Fruit fly (Drosophila melanogaster) whole organism, embryonic: ENCODE results near the gene Rtnl1.

Experiments
- Atf3 ChIP-seq: fragments of 200-800 bp; sonication (Bioruptor generic); optimal IDR thresholded peaks from 3 replicates; lab custom pipeline; 2016; ENCODE audit warnings: missing biosample characterization, missing genetic modification characterization
- CG12391 ChIP-seq: fragments of 200-800 bp; sonication (Bioruptor generic); optimal IDR thresholded peaks from 3 replicates; lab custom pipeline; 2018; ENCODE audit warnings: missing biosample characterization, mild to moderate bottlenecking, missing genetic modification characterization, moderate library complexity
- CG12769 ChIP-seq: fragments of 200-800 bp; sonication (Bioruptor generic); optimal IDR thresholded peaks from 2 replicates; lab custom pipeline; 2019; ENCODE audit warnings: missing biosample characterization, mild to moderate bottlenecking, missing genetic modification characterization, moderate library complexity
- CG14667 ChIP-seq: fragments of 200-800 bp; sonication (Bioruptor generic); IDR thresholded peaks from 2 replicates; pipeline ENCODE4 v1.3.6; 2022; ENCODE audit warnings: missing biosample characterization, missing genetic modification characterization
- CG15073 ChIP-seq: fragments of 200-800 bp; sonication (Bioruptor generic); optimal IDR thresholded peaks from 2 replicates; lab custom pipeline; 2016; ENCODE audit warnings: missing biosample characterization, missing genetic modification characterization
- CG15479 ChIP-seq: fragments of 200-800 bp; sonication (Bioruptor generic); optimal IDR thresholded peaks from 3 replicates; lab custom pipeline; 2019; ENCODE audit warnings: missing biosample characterization, mild to moderate bottlenecking, missing genetic modification characterization, moderate library complexity
- CG15514 ChIP-seq: fragments of 200-800 bp; sonication (Bioruptor generic); optimal IDR thresholded peaks from 3 replicates; lab custom pipeline; 2017; ENCODE audit warnings: missing biosample characterization, missing genetic modification characterization, mild to moderate bottlenecking, moderate library complexity, missing genetic modification reagents
- CG1602 ChIP-seq: fragments of 200-800 bp; sonication (Bioruptor generic); optimal IDR thresholded peaks from 3 replicates; lab custom pipeline; 2016; ENCODE audit warnings: missing biosample characterization, missing genetic modification characterization
- CG16863 ChIP-seq: fragments of 200-800 bp; sonication (Bioruptor generic); optimal IDR thresholded peaks from 3 replicates; lab custom pipeline; 2016; ENCODE audit warnings: missing biosample characterization, missing genetic modification characterization
- CG18619 ChIP-seq: fragments of 200-800 bp; sonication (Bioruptor generic); optimal IDR thresholded peaks from 3 replicates; lab custom pipeline; 2017; ENCODE audit warnings: missing biosample characterization, mild to moderate bottlenecking, missing genetic modification characterization
- CG2116 ChIP-seq: fragments of 200-800 bp; sonication (Bioruptor generic); optimal IDR thresholded peaks from 3 replicates; lab custom pipeline; 2018; ENCODE audit warnings: missing biosample characterization, mild to moderate bottlenecking, missing genetic modification characterization
- CG30403 ChIP-seq: fragments of 200-800 bp; sonication (Bioruptor generic); optimal IDR thresholded peaks from 3 replicates; lab custom pipeline; 2016; ENCODE audit warnings: missing biosample characterization, missing genetic modification characterization
- CG31365 ChIP-seq: fragments of 200-800 bp; sonication (Bioruptor generic); optimal IDR thresholded peaks from 2 replicates; lab custom pipeline; 2018; ENCODE audit warnings: missing biosample characterization, mild to moderate bottlenecking, missing genetic modification characterization
- CG32532 ChIP-seq: fragments of 200-800 bp; sonication (Bioruptor generic); IDR thresholded peaks from 2 replicates; pipeline ENCODE4 v1.3.6; 2022; ENCODE audit warnings: missing biosample characterization, missing genetic modification characterization
- CG6175 ChIP-seq: fragments of 200-800 bp; sonication (Bioruptor generic); IDR thresholded peaks from 3 replicates; pipeline ENCODE4 v1.3.6; 2022; ENCODE audit warnings: missing biosample characterization, missing genetic modification characterization
- CG6854 ChIP-seq: fragments of 200-800 bp; sonication (Bioruptor generic); optimal IDR thresholded peaks from 3 replicates; lab custom pipeline; 2017; ENCODE audit warnings: missing biosample characterization, mild to moderate bottlenecking, missing genetic modification characterization
- CG8089 ChIP-seq: fragments of 200-800 bp; sonication (Bioruptor generic); optimal IDR thresholded peaks from 3 replicates; lab custom pipeline; 2016; ENCODE audit warnings: missing biosample characterization, missing genetic modification characterization
- CG8290 ChIP-seq, 3 experiments: fragments of 200-800 bp; sonication (Bioruptor generic); optimal IDR thresholded peaks; 2 replicates each; lab custom pipeline; 2016 to 2019; ENCODE audit warnings: missing biosample characterization in 3 of 3, missing genetic modification characterization in 3 of 3, mild to moderate bottlenecking in 2 of 3, moderate library complexity in 1 of 3
- CG9797 ChIP-seq: fragments of 200-800 bp; sonication (Bioruptor generic); optimal IDR thresholded peaks from 3 replicates; lab custom pipeline; 2018; ENCODE audit warnings: missing biosample characterization, mild to moderate bottlenecking, missing genetic modification characterization
- CG9876 ChIP-seq: fragments of 200-800 bp; sonication (Bioruptor generic); optimal IDR thresholded peaks from 2 replicates; lab custom pipeline; 2016; ENCODE audit warnings: missing biosample characterization, missing genetic modification characterization
- CTCF ChIP-seq: fragments of 200-800 bp; sonication (Bioruptor generic); optimal IDR thresholded peaks from 2 replicates; lab custom pipeline; 2017; ENCODE audit warnings: missing biosample characterization, mild to moderate bottlenecking, missing genetic modification characterization, moderate library complexity
- Fer2 ChIP-seq: fragments of 200-800 bp; sonication (Bioruptor generic); optimal IDR thresholded peaks from 2 replicates; lab custom pipeline; 2018; ENCODE audit warnings: missing biosample characterization, mild to moderate bottlenecking, missing genetic modification characterization, moderate library complexity
- Hand ChIP-seq: fragments of 200-800 bp; sonication (Bioruptor generic); optimal IDR thresholded peaks from 2 replicates; lab custom pipeline; 2017; ENCODE audit warnings: mild to moderate bottlenecking, missing biosample characterization, missing genetic modification reagents, missing genetic modification characterization
- HmgD ChIP-seq: fragments of 200-800 bp; sonication (Bioruptor generic); optimal IDR thresholded peaks from 3 replicates; lab custom pipeline; 2016; ENCODE audit warnings: missing biosample characterization, missing genetic modification characterization
- Hr39 ChIP-seq: fragments of >200 bp; optimal IDR thresholded peaks from 2 replicates; lab custom pipeline; 2017
- Hr78 ChIP-seq, 2 experiments: fragments of 200-800 bp in 1 of 2; fragments of >200 bp in 1 of 2; sonication (Bioruptor generic) in 1 of 2; optimal IDR thresholded peaks; 2 replicates each; lab custom pipeline; 2017 to 2019; ENCODE audit warnings: missing biosample characterization in 2 of 2, missing genetic modification characterization in 2 of 2, mild to moderate bottlenecking in 1 of 2, moderate library complexity in 1 of 2
- Lim3 ChIP-seq: fragments of 200-800 bp; sonication (Bioruptor generic); IDR thresholded peaks from 2 replicates; pipeline ENCODE4 v1.3.6; 2022; ENCODE audit warnings: missing biosample characterization, missing genetic modification characterization
- Med ChIP-seq: fragments of 200-800 bp; sonication (Bioruptor generic); peaks from one replicate; lab custom pipeline; 2016; ENCODE audit warnings: missing biosample characterization, missing genetic modification characterization, mild to moderate bottlenecking, inconsistent platforms, moderate library complexity
- Mes4 ChIP-seq: fragments of 200-800 bp; sonication (Bioruptor generic); optimal IDR thresholded peaks from 2 replicates; lab custom pipeline; 2016; ENCODE audit warnings: missing biosample characterization, missing genetic modification characterization
- Oaz ChIP-seq: fragments of 200-800 bp; sonication (Bioruptor generic); IDR thresholded peaks from 2 replicates; pipeline ENCODE4 v1.3.6; 2022; ENCODE audit warnings: missing biosample characterization, missing genetic modification characterization
- Sin3A ChIP-seq: fragments of >200 bp; optimal IDR thresholded peaks from 2 replicates; lab custom pipeline; 2018
- Sry-δ ChIP-seq: fragments of 200-800 bp; sonication (Bioruptor generic); optimal IDR thresholded peaks from 2 replicates; lab custom pipeline; 2016; ENCODE audit warnings: missing biosample characterization, missing genetic modification characterization
- YL-1 ChIP-seq: fragments of 200-800 bp; sonication (Bioruptor generic); optimal IDR thresholded peaks from 3 replicates; lab custom pipeline; 2017; ENCODE audit warnings: missing biosample characterization, mild to moderate bottlenecking, missing genetic modification characterization
- ac ChIP-seq: fragments of 200-800 bp; sonication (Bioruptor generic); optimal IDR thresholded peaks from 3 replicates; lab custom pipeline; 2017; ENCODE audit warnings: missing biosample characterization, mild to moderate bottlenecking, missing genetic modification characterization
- ato ChIP-seq: fragments of 200-800 bp; sonication (Bioruptor generic); IDR thresholded peaks from 2 replicates; pipeline ENCODE4 v1.3.6; 2022; ENCODE audit warnings: missing biosample characterization, missing genetic modification characterization; ENCODE audit not compliant: partially characterized antibody
- az2 ChIP-seq: fragments of 200-800 bp; sonication (Bioruptor generic); optimal IDR thresholded peaks from 3 replicates; lab custom pipeline; 2016; ENCODE audit warnings: missing biosample characterization, missing genetic modification characterization
- crp ChIP-seq, 2 experiments: fragments of 200-800 bp; sonication (Bioruptor generic); optimal IDR thresholded peaks; 2 replicates in 1 of 2; 3 replicates in 1 of 2; lab custom pipeline; 2017; ENCODE audit warnings: missing biosample characterization in 2 of 2, missing genetic modification characterization in 2 of 2, mild to moderate bottlenecking in 1 of 2, moderate library complexity in 1 of 2
- cwo ChIP-seq: fragments of 200-800 bp; sonication (Bioruptor generic); optimal IDR thresholded peaks from 3 replicates; lab custom pipeline; 2017; ENCODE audit warnings: missing biosample characterization, missing genetic modification characterization, mild to moderate bottlenecking, moderate library complexity, missing genetic modification reagents
- en ChIP-seq: fragments of 200-800 bp; sonication (Bioruptor generic); optimal IDR thresholded peaks from 2 replicates; lab custom pipeline; 2016; ENCODE audit warnings: missing biosample characterization, missing genetic modification characterization
- fd102C ChIP-seq: fragments of 200-800 bp; sonication (Bioruptor generic); optimal IDR thresholded peaks from 2 replicates; lab custom pipeline; 2018; ENCODE audit warnings: missing biosample characterization, mild to moderate bottlenecking, missing genetic modification characterization, moderate library complexity
- fd3F ChIP-seq: fragments of 200-800 bp; sonication (Bioruptor generic); optimal IDR thresholded peaks from 2 replicates; lab custom pipeline; 2018; ENCODE audit warnings: missing biosample characterization, mild to moderate bottlenecking, missing genetic modification characterization, moderate library complexity
- kah ChIP-seq: fragments of 200-800 bp; sonication (Bioruptor generic); optimal IDR thresholded peaks from 2 replicates; lab custom pipeline; 2018; ENCODE audit warnings: missing biosample characterization, mild to moderate bottlenecking, missing genetic modification characterization
- kni ChIP-seq: fragments of 200-800 bp; sonication (Bioruptor generic); optimal IDR thresholded peaks from 3 replicates; lab custom pipeline; 2017; ENCODE audit warnings: mild to moderate bottlenecking, missing biosample characterization, missing genetic modification reagents, missing genetic modification characterization
- lilli ChIP-seq: fragments of 200-800 bp; sonication (Bioruptor generic); optimal IDR thresholded peaks from 3 replicates; lab custom pipeline; 2016; ENCODE audit warnings: missing biosample characterization, missing genetic modification characterization
- nau ChIP-seq: fragments of 200-800 bp; sonication (Bioruptor generic); optimal IDR thresholded peaks from 3 replicates; lab custom pipeline; 2017; ENCODE audit warnings: missing biosample characterization, mild to moderate bottlenecking, missing genetic modification characterization, missing genetic modification reagents
- rib ChIP-seq: fragments of 200-800 bp; sonication (Bioruptor generic); IDR thresholded peaks from 2 replicates; pipeline ENCODE4 v1.3.6; 2022; ENCODE audit warnings: missing biosample characterization, missing genetic modification characterization
- ro ChIP-seq: fragments of 200-800 bp; sonication (Bioruptor generic); IDR thresholded peaks from 2 replicates; pipeline ENCODE4 v1.3.6; 2022; ENCODE audit warnings: missing biosample characterization, missing genetic modification characterization
- sens ChIP-seq: fragments of 200-800 bp; sonication (Bioruptor generic); peaks from one replicate; lab custom pipeline; 2016; ENCODE audit warnings: missing biosample characterization, missing genetic modification characterization
- slp2 ChIP-seq: fragments of 200-800 bp; sonication (Bioruptor generic); optimal IDR thresholded peaks from 2 replicates; lab custom pipeline; 2016; ENCODE audit warnings: missing biosample characterization, missing genetic modification characterization
- sug ChIP-seq: fragments of 200-800 bp; optimal IDR thresholded peaks from 2 replicates; lab custom pipeline; 2019; ENCODE audit warnings: missing biosample characterization, mild to moderate bottlenecking, missing genetic modification characterization, moderate library complexity
- trem ChIP-seq: fragments of 200-800 bp; optimal IDR thresholded peaks from 3 replicates; lab custom pipeline; 2019; ENCODE audit warnings: missing biosample characterization, mild to moderate bottlenecking, missing genetic modification characterization, moderate library complexity
- usp ChIP-seq: fragments of >200 bp; optimal IDR thresholded peaks from 2 replicates; lab custom pipeline; 2017; ENCODE audit warnings: missing biosample characterization, missing genetic modification characterization

The Rtnl1 gene

DNA sequence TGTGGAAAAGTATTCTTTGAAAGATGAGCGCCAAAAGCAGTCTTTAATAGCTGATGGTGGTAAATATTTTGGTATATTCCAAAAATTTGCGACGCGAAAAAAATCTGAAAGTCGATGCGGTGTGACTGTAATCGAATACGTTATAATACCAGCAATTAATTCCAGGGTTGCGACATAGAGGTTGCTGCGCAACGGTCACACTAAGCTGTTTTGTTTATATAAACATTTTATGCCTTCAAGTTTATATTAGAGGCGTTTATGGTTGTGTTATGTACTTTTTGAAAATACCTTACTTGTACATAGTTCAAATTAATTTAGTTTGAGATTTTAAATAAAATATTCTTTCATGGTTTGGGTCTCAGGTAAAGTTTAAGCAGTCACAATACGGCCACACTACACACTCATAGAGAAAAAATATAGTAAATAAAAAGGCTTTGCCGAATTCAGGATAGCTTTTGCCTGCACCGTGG lies 38.2 kb downstream of the Rtnl1 start, which contains the start of gene CG14043 (continued):
- TF ChIP-seq Mes4 (GFP tag; lab: Kevin White, UChicago) (no peak), CG1602 (GFP tag; lab: Kevin White, UChicago) (peak; percentile 21), CG9876 (no peak), lilli (peak; percentile 33), CG18619 (GFP tag; lab: Kevin White, UChicago) (no peak), sens (peak; percentile 85), kni (GFP tag; lab: Kevin White, UChicago) (no peak), CG6175 (GFP tag; lab: Robert Waterston, UW) (no peak), ro (no peak), slp2 (GFP tag; lab: Kevin White, UChicago) (no peak), en (GFP tag; lab: Kevin White, UChicago) (no peak), CG2116 (peak; percentile 55), Hand (no peak), CTCF (GFP tag; lab: Kevin White, UChicago) (peak; percentile 17), nau (no peak), fd102C (GFP tag; lab: Kevin White, UChicago) (no peak), CG16863 (no peak), CG15514 (peak; percentile 70), Lim3 (GFP tag; lab: Robert Waterston, UW) (no peak), CG15479 (peak; percentile 2), YL-1 (GFP tag; lab: Kevin White, UChicago) (peak; percentile 80), trem (peak; percentile 86), CG31365 (tag; lab: Kevin White, UChicago) (no peak), CG9797 (GFP tag; lab: Kevin White, UChicago) (peak; percentile 99), Hr78 (GFP tag; optimal IDR thresholded peaks at IDR 0.05; lab: Kevin White, UChicago) (no peak), Atf3 (GFP tag; lab: Kevin White, UChicago) (no peak), ato (GFP tag; lab: Robert Waterston, UW) (no peak), CG15073 (GFP tag; lab: Kevin White, UChicago) (no peak), az2 (GFP tag; lab: Kevin White, UChicago) (no peak), Sry-δ (GFP tag; lab: Kevin White, UChicago) (peak; percentile 56), rib (no peak), Sin3A (lab: Kevin White, UChicago) (peak; percentile 85), HmgD (peak; percentile 61), CG30403 (GFP tag; lab: Kevin White, UChicago) (peak; percentile 48), Med (GFP tag; lab: Kevin White, UChicago) (peak; percentile 73), crp (GFP tag; optimal IDR thresholded peaks at IDR 0.05; lab: Kevin White, UChicago) (peak in 1 of 2 experiments; percentile 43), CG6854 (GFP tag; lab: Kevin White, UChicago) (no peak), Oaz (GFP tag; lab: Robert Waterston, UW) (no peak), ac (no peak), CG8290 (GFP tag; optimal IDR thresholded peaks at IDR 0.05; lab: Kevin White, UChicago) (peak; percentile 1), CG8290 (tag; optimal IDR thresholded peaks at IDR 0.05; lab: Kevin White, UChicago) (no peak), usp (GFP tag; lab: Kevin White, UChicago) (no peak), CG12769 (tag; lab: Kevin White, UChicago) (no peak), fd3F (no peak), Fer2 (tag; lab: Kevin White, UChicago) (no peak), CG12391 (tag; lab: Kevin White, UChicago) (peak; percentile 74), CG8089 (GFP tag; lab: Kevin White, UChicago) (no peak), Hr39 (lab: Kevin White, UChicago) (no peak), cwo (GFP tag; lab: Kevin White, UChicago) (no peak), sug (tag; lab: Kevin White, UChicago) (peak; percentile 46), CG32532 (GFP tag; lab: Robert Waterston, UW) (0 out of 2 replicates have a peak, but pooled peaks have one; percentile 21), kah (GFP tag; lab: Kevin White, UChicago) (no peak), CG14667 (no peak)
